Worm (Caenorhabditis elegans) whole organism, midembryonic: ENCODE data around the gene M18.3.

Experiments used
- flt-1 ChIP-seq: fragments of 200-800 bp; sonication (Bioruptor generic); IDR thresholded peaks from 2 replicates; pipeline ENCODE4 v1.3.6; 2022; ENCODE audit warnings: missing genetic modification characterization, missing compliant biosample characterization
- klf-2 ChIP-seq: fragments of 200-800 bp; sonication (Bioruptor generic); conservative IDR thresholded peaks from 2 replicates; pipeline ENCODE4 v1.3.6; 2022; ENCODE audit warnings: missing genetic modification reagents, missing genetic modification characterization, missing compliant biosample characterization

- TF ChIP-seq klf-2 (no peak), flt-1 (GFP tag; lab: Robert Waterston, UW) (no peak)
These were observed 22.2 kb downstream of the M18.3 start for ce11 chrIV:12127838-12128237.
